Worm (Caenorhabditis elegans) whole organism, L4 larva: ENCODE measurements around the gene lido-15.

Experiments used
- F26F4.8 ChIP-seq: fragments of 200-800 bp; sonication (Bioruptor generic); conservative IDR thresholded peaks from 2 replicates; pipeline ENCODE4 v1.3.6; 2022; ENCODE audit warnings: missing genetic modification characterization, missing compliant biosample characterization
- F37D6.2 ChIP-seq: sonication (generic microtip); optimal IDR thresholded peaks from 2 replicates; lab custom pipeline; 2016; ENCODE audit warnings: mild to moderate bottlenecking, missing genetic modification characterization, missing compliant biosample characterization
- F44E2.7 ChIP-seq: fragments of 200-800 bp; sonication (Bioruptor generic); IDR thresholded peaks from 2 replicates; pipeline ENCODE4 v2.1.2; 2022; ENCODE audit warnings: missing genetic modification characterization, missing compliant biosample characterization
- F49E8.2 ChIP-seq: sonication (generic microtip); optimal IDR thresholded peaks from 2 replicates; lab custom pipeline; 2016; ENCODE audit warnings: missing compliant biosample characterization, mild to moderate bottlenecking, missing genetic modification characterization, borderline replicate concordance
- R02D3.7 ChIP-seq: fragments of 150-350 bp; sonication (generic microtip); optimal IDR thresholded peaks from 3 replicates; lab custom pipeline; 2014; ENCODE audit warnings: missing biosample characterization, missing genetic modification characterization
- aha-1 ChIP-seq: fragments of 150-350 bp; peaks from one replicate; lab custom pipeline; 2014; ENCODE audit warnings: missing biosample characterization, missing genetic modification characterization
- attf-4 ChIP-seq: sonication (generic microtip); optimal IDR thresholded peaks from 3 replicates; lab custom pipeline; 2017; ENCODE audit warnings: missing biosample characterization, missing genetic modification characterization
- ceh-20 ChIP-seq: fragments of 200-800 bp; sonication (Bioruptor generic); IDR thresholded peaks from 2 replicates; pipeline ENCODE4 v1.3.6; 2022; ENCODE audit warnings: missing genetic modification reagents, missing genetic modification characterization, missing compliant biosample characterization
- ceh-44 ChIP-seq: fragments of 200-800 bp; sonication (Bioruptor generic); IDR thresholded peaks from 2 replicates; pipeline ENCODE4 v1.3.6; 2022; ENCODE audit warnings: missing genetic modification reagents, missing genetic modification characterization, missing compliant biosample characterization
- ceh-82 ChIP-seq: sonication (generic microtip); optimal IDR thresholded peaks from 2 replicates; lab custom pipeline; 2017; ENCODE audit warnings: missing biosample characterization, missing genetic modification characterization
- ctbp-1 ChIP-seq: fragments of 200-800 bp; sonication (Bioruptor generic); IDR thresholded peaks from 2 replicates; pipeline ENCODE4 v1.3.6; 2022; ENCODE audit warnings: missing genetic modification reagents, missing genetic modification characterization, missing compliant biosample characterization
- dmd-9 ChIP-seq: fragments of 200-800 bp; sonication (Bioruptor generic); IDR thresholded peaks from 2 replicates; pipeline ENCODE4 v1.3.6; 2022; ENCODE audit warnings: missing genetic modification reagents, missing genetic modification characterization, missing compliant biosample characterization
- duxl-1 ChIP-seq: sonication (generic microtip); optimal IDR thresholded peaks from 2 replicates; lab custom pipeline; 2016; ENCODE audit warnings: mild to moderate bottlenecking, missing genetic modification characterization, moderate library complexity, missing compliant biosample characterization; ENCODE audit not compliant: poor library complexity
- dve-1 ChIP-seq: sonication (generic microtip); optimal IDR thresholded peaks from 2 replicates; lab custom pipeline; 2017; ENCODE audit warnings: antibody characterized with exemption, mild to moderate bottlenecking, missing genetic modification characterization, missing compliant biosample characterization; ENCODE audit not compliant: insufficient read depth
- fos-1 ChIP-seq: fragments of 150-350 bp; optimal IDR thresholded peaks from 2 replicates; lab custom pipeline; 2014; ENCODE audit warnings: missing biosample characterization, missing genetic modification characterization
- hif-1 ChIP-seq, 2 experiments: sonication (generic microtip); optimal IDR thresholded peaks; 2 replicates each; lab custom pipeline; 2016 to 2017; ENCODE audit warnings: missing compliant biosample characterization in 2 of 2, missing genetic modification characterization in 2 of 2, missing genetic modification reagents in 2 of 2, missing genotype in 2 of 2, mild to moderate bottlenecking in 1 of 2
- hlh-11 ChIP-seq: fragments of 200-800 bp; sonication (Bioruptor generic); optimal IDR thresholded peaks from 2 replicates; lab custom pipeline; 2018; ENCODE audit warnings: mild to moderate bottlenecking, missing genetic modification characterization, missing compliant biosample characterization
- hlh-30 ChIP-seq: sonication (generic microtip); optimal IDR thresholded peaks from 2 replicates; lab custom pipeline; 2017; ENCODE audit warnings: antibody characterized with exemption, mild to moderate bottlenecking, missing genetic modification characterization, missing compliant biosample characterization; ENCODE audit not compliant: insufficient read depth
- hmg-1.1 ChIP-seq: fragments of 200-800 bp; sonication (Bioruptor generic); IDR thresholded peaks from 2 replicates; pipeline ENCODE4 v1.3.6; 2022; ENCODE audit warnings: missing genetic modification reagents, missing genetic modification characterization, missing compliant biosample characterization
- jun-1 ChIP-seq: fragments of 150-350 bp; optimal IDR thresholded peaks from 2 replicates; lab custom pipeline; 2014; ENCODE audit warnings: missing biosample characterization, missing genetic modification reagents, missing genetic modification characterization
- lin-39 ChIP-seq: fragments of 150-350 bp; optimal IDR thresholded peaks from 2 replicates; lab custom pipeline; 2014; ENCODE audit warnings: missing biosample characterization, missing genetic modification reagents, missing genetic modification characterization
- lir-3 ChIP-seq: sonication (generic microtip); optimal IDR thresholded peaks from 2 replicates; lab custom pipeline; 2016; ENCODE audit warnings: mild to moderate bottlenecking, missing genetic modification characterization, missing compliant biosample characterization
- madf-5 ChIP-seq, 2 experiments: fragments of 200-800 bp; sonication (Bioruptor generic); IDR thresholded peaks; 2 replicates each; pipeline ENCODE4 v1.3.6; 2022; ENCODE audit warnings: missing compliant biosample characterization in 2 of 2, missing genetic modification characterization in 2 of 2
- mep-1 ChIP-seq: fragments of 150-350 bp; sonication (generic microtip); optimal IDR thresholded peaks from 3 replicates; lab custom pipeline; 2014; ENCODE audit warnings: missing biosample characterization, missing genetic modification characterization
- mxl-2 ChIP-seq: fragments of 200-800 bp; sonication (Bioruptor generic); conservative IDR thresholded peaks from 2 replicates; pipeline ENCODE4 v1.3.6; 2022; ENCODE audit warnings: missing genetic modification reagents, missing genetic modification characterization, missing compliant biosample characterization
- mxl-3 ChIP-seq: fragments of 200-800 bp; sonication (Bioruptor generic); optimal IDR thresholded peaks from 2 replicates; lab custom pipeline; 2018; ENCODE audit warnings: mild to moderate bottlenecking, missing genetic modification characterization, missing compliant biosample characterization
- nhr-10 ChIP-seq: fragments of 150-350 bp; optimal IDR thresholded peaks from 2 replicates; lab custom pipeline; 2014; ENCODE audit warnings: missing biosample characterization, missing genetic modification characterization
- nhr-11 ChIP-seq: fragments of 150-350 bp; optimal IDR thresholded peaks from 2 replicates; lab custom pipeline; 2014; ENCODE audit warnings: missing biosample characterization, missing genetic modification characterization
- nhr-111 ChIP-seq: fragments of 200-800 bp; sonication (Bioruptor generic); optimal IDR thresholded peaks from 2 replicates; lab custom pipeline; 2018; ENCODE audit warnings: mild to moderate bottlenecking, missing genetic modification characterization, missing compliant biosample characterization
- nhr-25 ChIP-seq: sonication (generic microtip); optimal IDR thresholded peaks from 2 replicates; lab custom pipeline; 2017; ENCODE audit warnings: missing genetic modification characterization, mild to moderate bottlenecking, missing compliant biosample characterization, antibody characterized with exemption, moderate library complexity, borderline replicate concordance; ENCODE audit not compliant: insufficient read depth
- rbr-2 ChIP-seq: sonication (generic microtip); optimal IDR thresholded peaks from 2 replicates; lab custom pipeline; 2016; ENCODE audit warnings: missing genotype, missing genetic modification characterization, missing compliant biosample characterization
- set-16 ChIP-seq: fragments of 200-800 bp; sonication (Bioruptor generic); IDR thresholded peaks from 2 replicates; pipeline ENCODE4 v1.3.6; 2022; ENCODE audit warnings: missing genetic modification reagents, missing genetic modification characterization, missing compliant biosample characterization
- skn-1 ChIP-seq: fragments of 150-350 bp; optimal IDR thresholded peaks from 2 replicates; lab custom pipeline; 2014; ENCODE audit warnings: missing biosample characterization, missing genetic modification characterization
- tag-97 ChIP-seq: fragments of 200-800 bp; sonication (Bioruptor generic); IDR thresholded peaks from 2 replicates; pipeline ENCODE4 v1.3.6; 2022; ENCODE audit warnings: missing genetic modification characterization, missing compliant biosample characterization
- unc-130 ChIP-seq: sonication (generic microtip); optimal IDR thresholded peaks from 2 replicates; lab custom pipeline; 2016; ENCODE audit warnings: missing genetic modification reagents, missing genetic modification characterization, missing compliant biosample characterization
- unc-62 ChIP-seq, 3 experiments: fragments of 150-350 bp in 1 of 3; sonication (generic microtip); optimal IDR thresholded peaks in 2 of 3; peaks in 1 of 3; 1 replicate in 1 of 3; 2 replicates in 2 of 3; lab custom pipeline; 2014 to 2017; ENCODE audit warnings: missing biosample characterization in 3 of 3, missing genetic modification characterization in 3 of 3, missing genetic modification reagents in 3 of 3, missing genotype in 1 of 3
- vab-7 ChIP-seq: fragments of 200-800 bp; sonication (Bioruptor generic); IDR thresholded peaks from 2 replicates; pipeline ENCODE4 v1.3.6; 2022; ENCODE audit warnings: missing genetic modification reagents, missing genetic modification characterization, missing compliant biosample characterization
- ztf-7 ChIP-seq: fragments of 150-350 bp; optimal IDR thresholded peaks from 2 replicates; lab custom pipeline; 2014; ENCODE audit warnings: missing biosample characterization, missing genetic modification characterization

The lido-15 gene

ce11 chrII:3835915-3836314 is 23.8 kb downstream of the lido-15 start, which contains the start of gene oac-4:
Gene oac-4 (minus strand): TSS chrII:3836015.
- TF ChIP-seq ctbp-1 (GFP tag; lab: Robert Waterston, UW) (0 out of 2 replicates have a peak, but pooled peaks have one; percentile 6), hlh-30 (no peak)

ce11 chrII:3839562-3839961 is 27.5 kb downstream of the lido-15 start, which contains the start of gene C17A2.4:
Gene C17A2.4 (plus strand): TSS chrII:3839862.
- peak; percentile 10 for TF ChIP-seq aha-1 (tag; lab: Kevin White, UChicago)
- no peak for TF ChIP-seq madf-5 (GFP tag; IDR thresholded peaks at IDR 0.05; lab: Robert Waterston, UW)

ce11 chrII:3843305-3843704 is 31.2 kb downstream of the lido-15 start, which contains the start of the genes C17A2.7 and C17A2.3:
Gene C17A2.7 (minus strand): TSS chrII:3843405.
Gene C17A2.3 (plus strand): TSS chrII:3843609.
- TF ChIP-seq aha-1 (tag; lab: Kevin White, UChicago) (peak; percentile 78), ceh-44 (no peak), jun-1 (tag; lab: Kevin White, UChicago) (no peak), duxl-1 (tag; lab: Kevin White, UChicago) (no peak), nhr-111 (GFP tag; lab: Kevin White, UChicago) (no peak)

- TF ChIP-seq mxl-2 = no peak
- TF ChIP-seq unc-62 (GFP tag; optimal IDR thresholded peaks at IDR 0.05 in 1 of 2; lab: Kevin White, UChicago) = peak in 1 of 2 experiments; percentile 69
- TF ChIP-seq unc-62 (tag; optimal IDR thresholded peaks at IDR 0.05; lab: Kevin White, UChicago) = no peak
Observed at ce11 chrII:3846028-3846427, 33.9 kb downstream of the lido-15 start, which contains the start of gene C17A2.2. Gene C17A2.2 (plus strand): TSS chrII:3846328.

ce11 chrII:3850655-3851054 is 38.6 kb downstream of the lido-15 start, which contains the start of gene nhr-72:
Gene nhr-72 (minus strand): TSS chrII:3850755.
- no peak for TF ChIP-seq hif-1 (tag; optimal IDR thresholded peaks at IDR 0.05; lab: Kevin White, UChicago)
- no peak for TF ChIP-seq tag-97
- no peak for TF ChIP-seq ztf-7 (tag; lab: Kevin White, UChicago)
- no peak for TF ChIP-seq ceh-82 (tag; lab: Kevin White, UChicago)
- TF ChIP-seq nhr-25 (tag; lab: Kevin White, UChicago) = no peak
- TF ChIP-seq mxl-2 = no peak
- no peak for TF ChIP-seq nhr-10
- no peak for TF ChIP-seq rbr-2
- no peak for TF ChIP-seq hlh-30
- TF ChIP-seq F49E8.2 (tag; lab: Kevin White, UChicago) = no peak
- TF ChIP-seq fos-1 = no peak
- TF ChIP-seq skn-1 (tag; lab: Kevin White, UChicago) = no peak
- no peak for TF ChIP-seq F37D6.2 (tag; lab: Kevin White, UChicago)
- TF ChIP-seq ceh-20 = no peak

- TF ChIP-seq F26F4.8 (GFP tag; lab: Robert Waterston, UW) (no peak), unc-130 (no peak), set-16 (no peak), lir-3 (tag; lab: Kevin White, UChicago) (no peak), hmg-1.1 (GFP tag; lab: Robert Waterston, UW) (no peak), vab-7 (GFP tag; lab: Robert Waterston, UW) (no peak), ztf-7 (tag; lab: Kevin White, UChicago) (no peak), mxl-3 (GFP tag; lab: Kevin White, UChicago) (no peak), attf-4 (tag; lab: Kevin White, UChicago) (no peak), hlh-11 (no peak), ceh-82 (tag; lab: Kevin White, UChicago) (no peak), dmd-9 (GFP tag; lab: Robert Waterston, UW) (no peak), nhr-11 (tag; lab: Kevin White, UChicago) (no peak), R02D3.7 (no peak), mep-1 (tag; lab: Kevin White, UChicago) (no peak), hlh-30 (no peak), dve-1 (tag; lab: Kevin White, UChicago) (no peak), F44E2.7 (GFP tag; lab: Robert Waterston, UW) (no peak), lin-39 (tag; lab: Kevin White, UChicago) (no peak)
Observed at ce11 chrII:3852654-3853053, 40.6 kb downstream of the lido-15 start, which contains the start of gene nhr-257. Gene nhr-257 (plus strand): TSS chrII:3852954.
